Worm (Caenorhabditis elegans): ENCODE results near the gene myo-2.

The myo-2 gene

ce11 chrX:12479027-12479426, 11.2 kb downstream of the myo-2 start (continued):
- TF ChIP-seq hlh-17 (GFP tag; optimal IDR thresholded peaks at IDR 0.05; ENCODE audit: borderline replicate concordance) (no peak), sptf-1 (tag; optimal IDR thresholded peaks at IDR 0.05) (no peak)

- TF ChIP-seq nhr-12 (tag; optimal IDR thresholded peaks at IDR 0.05): no peak
- no peak for TF ChIP-seq nhr-84 (tag; optimal IDR thresholded peaks at IDR 0.05)
- peak; percentile 84 for TF ChIP-seq blmp-1 (tag; optimal IDR thresholded peaks at IDR 0.05)
- peak; percentile 87 for TF ChIP-seq nhr-19 (GFP tag; conservative IDR thresholded peaks at IDR 0.05)
- peak; percentile 67 for TF ChIP-seq elt-2 (tag; optimal IDR thresholded peaks at IDR 0.05)
- TF ChIP-seq irx-1 (tag; optimal IDR thresholded peaks at IDR 0.05): peak; percentile 54
- peak; percentile 82 for TF ChIP-seq xbp-1 (tag; optimal IDR thresholded peaks at IDR 0.05)
- TF ChIP-seq unc-98 (GFP tag; IDR thresholded peaks at IDR 0.05): no peak
- TF ChIP-seq nhr-20 (tag; optimal IDR thresholded peaks at IDR 0.05): peak; percentile 93
- peak; percentile 97 for TF ChIP-seq lin-14 (GFP tag; optimal IDR thresholded peaks at IDR 0.05)
- TF ChIP-seq sptf-1 (tag; optimal IDR thresholded peaks at IDR 0.05): no peak
- no peak for TF ChIP-seq fkh-4 (tag; optimal IDR thresholded peaks at IDR 0.05; ENCODE audit: borderline replicate concordance)
- no peak for TF ChIP-seq hlh-4 (tag; optimal IDR thresholded peaks at IDR 0.05)
- TF ChIP-seq elt-3 (tag; optimal IDR thresholded peaks at IDR 0.05): peak in 3 of 6 experiments; percentile 38 to 65 (median 49)
- peak; percentile 97 for TF ChIP-seq nhr-85 (tag)
- TF ChIP-seq lsy-2 (tag; optimal IDR thresholded peaks at IDR 0.05): peak; percentile 75 to 76
- TF ChIP-seq nhr-237 (tag; optimal IDR thresholded peaks at IDR 0.05): peak; percentile 40
- TF ChIP-seq mab-9 (GFP tag; IDR thresholded peaks at IDR 0.05): peak; percentile 49; the same call in 1 of the 2 replicates
- no peak for TF ChIP-seq tlp-1 (tag; optimal IDR thresholded peaks at IDR 0.05)
- TF ChIP-seq unc-62 (GFP tag; optimal IDR thresholded peaks at IDR 0.05): no peak
- TF ChIP-seq C34B4.2 (tag; optimal IDR thresholded peaks at IDR 0.05): no peak
- TF ChIP-seq sup-37 (GFP tag; optimal IDR thresholded peaks at IDR 0.05): peak; percentile 33
- TF ChIP-seq ets-5 (GFP tag; IDR thresholded peaks at IDR 0.05): no peak
- peak; percentile 55 to 57 for TF ChIP-seq efl-1 (optimal IDR thresholded peaks at IDR 0.05)
- peak; percentile 33 to 94 for TF ChIP-seq efl-1 (GFP tag; optimal IDR thresholded peaks at IDR 0.05 in 1 of 2)
- TF ChIP-seq nhr-77 (tag; optimal IDR thresholded peaks at IDR 0.05): peak; percentile 71
- TF ChIP-seq Y116A8C.19 (tag; optimal IDR thresholded peaks at IDR 0.05; ENCODE audit: borderline replicate concordance): no peak
- peak; percentile 54 for TF ChIP-seq vab-15 (tag; optimal IDR thresholded peaks at IDR 0.05)
- TF ChIP-seq snu-23 (GFP tag; optimal IDR thresholded peaks at IDR 0.05): peak; percentile 90
- TF ChIP-seq nhr-28 (tag; optimal IDR thresholded peaks at IDR 0.05): no peak
- TF ChIP-seq C16A3.4 (tag; optimal IDR thresholded peaks at IDR 0.05): peak; percentile 87
- peak in 1 of 2 experiments; percentile 73 for TF ChIP-seq mdl-1 (tag; optimal IDR thresholded peaks at IDR 0.05)
- TF ChIP-seq jun-1 (tag; optimal IDR thresholded peaks at IDR 0.05): peak; percentile 72
- peak; percentile 65 for TF ChIP-seq lin-13 (GFP tag; optimal IDR thresholded peaks at IDR 0.05)
- TF ChIP-seq nhr-90 (tag; optimal IDR thresholded peaks at IDR 0.05; ENCODE audit: poor library complexity): peak; percentile 87
- TF ChIP-seq unc-130 (tag; optimal IDR thresholded peaks at IDR 0.05): peak; percentile 55
- no peak for TF ChIP-seq alr-1 (tag; optimal IDR thresholded peaks at IDR 0.05; ENCODE audit: borderline replicate concordance)
- TF ChIP-seq fkh-10 (GFP tag; optimal IDR thresholded peaks at IDR 0.05): peak; percentile 73
- no peak for TF ChIP-seq aly-2 (tag; optimal IDR thresholded peaks at IDR 0.05)
- TF ChIP-seq efl-3 (GFP tag; optimal IDR thresholded peaks at IDR 0.05): no peak
- no peak for TF ChIP-seq pag-3 (tag; optimal IDR thresholded peaks at IDR 0.05; ENCODE audit: borderline replicate concordance, insufficient read depth)
- TF ChIP-seq egl-27 (tag; optimal IDR thresholded peaks at IDR 0.05): peak in 1 of 2 experiments; percentile 64
- TF ChIP-seq lin-39 (tag; optimal IDR thresholded peaks at IDR 0.05): peak; percentile 44
- TF ChIP-seq skn-1 (tag; optimal IDR thresholded peaks at IDR 0.05): peak; percentile 91
- peak; percentile 67 for TF ChIP-seq isw-1 (GFP tag; IDR thresholded peaks at IDR 0.05)
- TF ChIP-seq fkh-8 (tag; optimal IDR thresholded peaks at IDR 0.05): peak; percentile 77
- peak; percentile 29 for TF ChIP-seq sox-4 (tag; optimal IDR thresholded peaks at IDR 0.05)
- TF ChIP-seq zag-1 (tag; optimal IDR thresholded peaks at IDR 0.05): no peak
- peak; percentile 34 for TF ChIP-seq F16B12.6 (tag; optimal IDR thresholded peaks at IDR 0.05)
Measured at ce11 chrX:12480447-12480998, 12.7 kb downstream of the myo-2 start, which contains the start of gene atf-6. TSS of gene atf-6 (plus strand) at chrX:12480948.

All from whole organism, L1 larva.